Fruit fly (Drosophila melanogaster) whole organism, embryonic: ENCODE data around the gene fd96Ca.

Experiments
- CG10209 ChIP-seq: fragments of 200-800 bp; sonication (Bioruptor generic); optimal IDR thresholded peaks from 3 replicates; lab custom pipeline; 2017; ENCODE audit warnings: missing biosample characterization, mild to moderate bottlenecking, missing genetic modification characterization, missing genetic modification reagents
- CG10543 ChIP-seq: fragments of 200-800 bp; sonication (Bioruptor generic); optimal IDR thresholded peaks from 3 replicates; lab custom pipeline; 2017; ENCODE audit warnings: missing biosample characterization, mild to moderate bottlenecking, missing genetic modification characterization, moderate library complexity
- CG10959 ChIP-seq: fragments of 200-800 bp; sonication (Bioruptor generic); IDR thresholded peaks from 2 replicates; pipeline ENCODE4 v1.3.6; 2022; ENCODE audit warnings: missing biosample characterization, missing genetic modification characterization
- CG11398 ChIP-seq: fragments of 200-800 bp; sonication (Bioruptor generic); optimal IDR thresholded peaks from 2 replicates; lab custom pipeline; 2016; ENCODE audit warnings: missing biosample characterization, missing genetic modification characterization
- CG12299 ChIP-seq: fragments of 200-800 bp; sonication (Bioruptor generic); optimal IDR thresholded peaks from 2 replicates; lab custom pipeline; 2018; ENCODE audit warnings: missing biosample characterization, mild to moderate bottlenecking, missing genetic modification characterization
- CG13287 ChIP-seq: fragments of 200-800 bp; sonication (Bioruptor generic); IDR thresholded peaks from 2 replicates; pipeline ENCODE4 v1.3.6; 2022; ENCODE audit warnings: missing biosample characterization, missing genetic modification characterization; ENCODE audit not compliant: partially characterized antibody
- CG14965 ChIP-seq: fragments of 200-800 bp; sonication (Bioruptor generic); optimal IDR thresholded peaks from 2 replicates; lab custom pipeline; 2016; ENCODE audit warnings: missing biosample characterization, missing genetic modification characterization, borderline replicate concordance
- CG15514 ChIP-seq: fragments of 200-800 bp; sonication (Bioruptor generic); optimal IDR thresholded peaks from 3 replicates; lab custom pipeline; 2017; ENCODE audit warnings: missing biosample characterization, missing genetic modification characterization, mild to moderate bottlenecking, moderate library complexity, missing genetic modification reagents
- CG1602 ChIP-seq: fragments of 200-800 bp; sonication (Bioruptor generic); optimal IDR thresholded peaks from 3 replicates; lab custom pipeline; 2016; ENCODE audit warnings: missing biosample characterization, missing genetic modification characterization
- CG2129 ChIP-seq: fragments of 200-800 bp; sonication (Bioruptor generic); IDR thresholded peaks from 2 replicates; pipeline ENCODE4 v1.3.6; 2022; ENCODE audit warnings: missing biosample characterization, missing genetic modification characterization; ENCODE audit not compliant: partially characterized antibody
- CG2889 ChIP-seq: fragments of 200-800 bp; sonication (Bioruptor generic); IDR thresholded peaks from 3 replicates; pipeline ENCODE4 v1.3.6; 2022; ENCODE audit warnings: missing biosample characterization, missing genetic modification characterization
- CG30020 ChIP-seq: fragments of 200-800 bp; optimal IDR thresholded peaks from 2 replicates; lab custom pipeline; 2019; ENCODE audit warnings: missing biosample characterization, mild to moderate bottlenecking, missing genetic modification characterization, moderate library complexity
- CG31224 ChIP-seq: fragments of 200-800 bp; sonication (Bioruptor generic); IDR thresholded peaks from 2 replicates; pipeline ENCODE4 v1.3.6; 2022; ENCODE audit warnings: missing biosample characterization, missing genetic modification characterization
- CG4282 ChIP-seq: fragments of 200-800 bp; sonication (Bioruptor generic); optimal IDR thresholded peaks from 2 replicates; lab custom pipeline; 2016; ENCODE audit warnings: missing biosample characterization, missing genetic modification characterization
- CG4730 ChIP-seq: fragments of 200-800 bp; sonication (Bioruptor generic); IDR thresholded peaks from 2 replicates; pipeline ENCODE4 v1.3.6; 2022; ENCODE audit warnings: missing biosample characterization, missing genetic modification characterization
- CG5180 ChIP-seq: fragments of 200-800 bp; sonication (Bioruptor generic); optimal IDR thresholded peaks from 3 replicates; lab custom pipeline; 2017; ENCODE audit warnings: missing biosample characterization, missing genetic modification characterization, mild to moderate bottlenecking, moderate library complexity, missing genetic modification reagents
- CG6683 ChIP-seq: fragments of 200-800 bp; sonication (Bioruptor generic); optimal IDR thresholded peaks from 2 replicates; lab custom pipeline; 2017; ENCODE audit warnings: missing biosample characterization, mild to moderate bottlenecking, missing genetic modification characterization, missing genetic modification reagents
- CG7556 ChIP-seq: fragments of 200-800 bp; sonication (Bioruptor generic); optimal IDR thresholded peaks from 2 replicates; lab custom pipeline; 2017; ENCODE audit warnings: missing biosample characterization, mild to moderate bottlenecking, missing genetic modification characterization
- CG8359 ChIP-seq: fragments of 200-800 bp; sonication (Bioruptor generic); optimal IDR thresholded peaks from 2 replicates; lab custom pipeline; 2017; ENCODE audit warnings: missing biosample characterization, mild to moderate bottlenecking, missing genetic modification characterization, borderline replicate concordance
- D19A ChIP-seq: fragments of 200-800 bp; optimal IDR thresholded peaks from 3 replicates; lab custom pipeline; 2019; ENCODE audit warnings: missing biosample characterization, mild to moderate bottlenecking, missing genetic modification characterization, moderate library complexity
- Dbx ChIP-seq: fragments of 200-800 bp; sonication (Bioruptor generic); IDR thresholded peaks from 3 replicates; pipeline ENCODE4 v1.3.6; 2022; ENCODE audit warnings: missing biosample characterization, missing genetic modification characterization
- Deaf1 ChIP-seq: fragments of 200-800 bp; optimal IDR thresholded peaks from 3 replicates; lab custom pipeline; 2019; ENCODE audit warnings: missing biosample characterization, mild to moderate bottlenecking, missing genetic modification characterization, moderate library complexity
- Dp ChIP-seq: fragments of 200-800 bp; sonication (Bioruptor generic); optimal IDR thresholded peaks from 2 replicates; lab custom pipeline; 2018; ENCODE audit warnings: missing biosample characterization, mild to moderate bottlenecking, missing genetic modification characterization, moderate library complexity
- Gsc ChIP-seq: fragments of 200-800 bp; sonication (Bioruptor generic); IDR thresholded peaks from 2 replicates; pipeline ENCODE4 v1.3.6; 2022; ENCODE audit warnings: missing biosample characterization, missing genetic modification characterization
- HLH54F ChIP-seq: fragments of 200-800 bp; sonication (Bioruptor generic); optimal IDR thresholded peaks from 3 replicates; lab custom pipeline; 2016; ENCODE audit warnings: missing biosample characterization, missing genetic modification characterization
- Hmx ChIP-seq: fragments of 200-800 bp; sonication (Bioruptor generic); optimal IDR thresholded peaks from 2 replicates; lab custom pipeline; 2016; ENCODE audit warnings: missing biosample characterization, missing genetic modification characterization
- Hr51 ChIP-seq, 2 experiments: fragments of 200-800 bp; sonication (Bioruptor generic); optimal IDR thresholded peaks; 2 replicates in 1 of 2; 3 replicates in 1 of 2; lab custom pipeline; 2016 to 2018; ENCODE audit warnings: missing biosample characterization in 2 of 2, missing genetic modification characterization in 2 of 2, mild to moderate bottlenecking in 1 of 2, moderate library complexity in 1 of 2
- Jarid2 ChIP-seq: fragments of 200-800 bp; sonication (Bioruptor generic); optimal IDR thresholded peaks from 3 replicates; lab custom pipeline; 2017; ENCODE audit warnings: mild to moderate bottlenecking, missing biosample characterization, missing genetic modification reagents, missing genetic modification characterization
- MBD-R2 ChIP-seq: fragments of 200-800 bp; sonication (Bioruptor generic); IDR thresholded peaks from 2 replicates; pipeline ENCODE4 v1.3.6; 2022; ENCODE audit warnings: missing biosample characterization, missing genetic modification characterization
- Mes4 ChIP-seq: fragments of 200-800 bp; sonication (Bioruptor generic); optimal IDR thresholded peaks from 2 replicates; lab custom pipeline; 2016; ENCODE audit warnings: missing biosample characterization, missing genetic modification characterization
- Myb ChIP-seq: fragments of 200-800 bp; sonication (Bioruptor generic); optimal IDR thresholded peaks from 2 replicates; lab custom pipeline; 2016; ENCODE audit warnings: missing biosample characterization, missing genetic modification characterization
- NC2α ChIP-seq: fragments of 200-800 bp; sonication (Bioruptor generic); optimal IDR thresholded peaks from 2 replicates; lab custom pipeline; 2016; ENCODE audit warnings: missing biosample characterization, missing genetic modification characterization
- NfI ChIP-seq: fragments of 200-800 bp; sonication (Bioruptor generic); optimal IDR thresholded peaks from 3 replicates; lab custom pipeline; 2018; ENCODE audit warnings: missing biosample characterization, mild to moderate bottlenecking, missing genetic modification characterization, moderate library complexity
- Optix ChIP-seq: fragments of 200-800 bp; sonication (Bioruptor generic); IDR thresholded peaks from 3 replicates; pipeline ENCODE4 v1.3.6; 2022; ENCODE audit warnings: missing biosample characterization, missing genetic modification characterization
- Sox100B ChIP-seq: fragments of 200-800 bp; sonication (Bioruptor generic); optimal IDR thresholded peaks from 3 replicates; lab custom pipeline; 2018; ENCODE audit warnings: missing biosample characterization, mild to moderate bottlenecking, missing genetic modification characterization
- Sox102F ChIP-seq: fragments of 200-800 bp; sonication (Bioruptor generic); optimal IDR thresholded peaks from 2 replicates; lab custom pipeline; 2018; ENCODE audit warnings: missing biosample characterization, mild to moderate bottlenecking, missing genetic modification characterization, moderate library complexity
- ap ChIP-seq: fragments of 200-800 bp; sonication (Bioruptor generic); IDR thresholded peaks from 2 replicates; pipeline ENCODE4 v1.3.6; 2022; ENCODE audit warnings: missing biosample characterization, missing genetic modification characterization
- cg ChIP-seq: fragments of 200-800 bp; sonication (Bioruptor generic); optimal IDR thresholded peaks from 3 replicates; lab custom pipeline; 2019; ENCODE audit warnings: missing biosample characterization, mild to moderate bottlenecking, missing genetic modification characterization, moderate library complexity
- ftz-f1 ChIP-seq: fragments of 200-800 bp; sonication (Bioruptor generic); optimal IDR thresholded peaks from 2 replicates; lab custom pipeline; 2016; ENCODE audit warnings: missing biosample characterization, missing genetic modification characterization
- gsb ChIP-seq: fragments of 200-800 bp; sonication (Bioruptor generic); IDR thresholded peaks from 2 replicates; pipeline ENCODE4 v1.3.6; 2022; ENCODE audit warnings: missing biosample characterization, missing genetic modification characterization
- h ChIP-seq: fragments of >200 bp; optimal IDR thresholded peaks from 2 replicates; lab custom pipeline; 2017
- ham ChIP-seq: fragments of 200-800 bp; sonication (Bioruptor generic); IDR thresholded peaks from 2 replicates; pipeline ENCODE4 v1.3.6; 2022; ENCODE audit warnings: missing biosample characterization, missing genetic modification characterization
- jigr1 ChIP-seq: fragments of 200-800 bp; sonication (Bioruptor generic); IDR thresholded peaks from 3 replicates; pipeline ENCODE4 v1.3.6; 2022; ENCODE audit warnings: missing biosample characterization, missing genetic modification characterization
- lilli ChIP-seq: fragments of 200-800 bp; sonication (Bioruptor generic); optimal IDR thresholded peaks from 3 replicates; lab custom pipeline; 2016; ENCODE audit warnings: missing biosample characterization, missing genetic modification characterization
- peb ChIP-seq: fragments of 200-800 bp; sonication (Bioruptor generic); IDR thresholded peaks from 2 replicates; pipeline ENCODE4 v1.3.6; 2022; ENCODE audit warnings: missing biosample characterization, missing genetic modification characterization
- phol ChIP-seq: fragments of 200-800 bp; sonication (Bioruptor generic); optimal IDR thresholded peaks from 3 replicates; lab custom pipeline; 2018; ENCODE audit warnings: missing biosample characterization, mild to moderate bottlenecking, missing genetic modification characterization, moderate library complexity
- pros ChIP-seq: fragments of 200-800 bp; sonication (Bioruptor generic); optimal IDR thresholded peaks from 3 replicates; lab custom pipeline; 2019; ENCODE audit warnings: missing biosample characterization, mild to moderate bottlenecking, missing genetic modification characterization, moderate library complexity
- vvl ChIP-seq: fragments of 200-800 bp; sonication (Bioruptor generic); IDR thresholded peaks from 2 replicates; pipeline ENCODE4 v1.3.6; 2022; ENCODE audit warnings: missing biosample characterization, missing genetic modification characterization

The fd96Ca gene

DNA sequence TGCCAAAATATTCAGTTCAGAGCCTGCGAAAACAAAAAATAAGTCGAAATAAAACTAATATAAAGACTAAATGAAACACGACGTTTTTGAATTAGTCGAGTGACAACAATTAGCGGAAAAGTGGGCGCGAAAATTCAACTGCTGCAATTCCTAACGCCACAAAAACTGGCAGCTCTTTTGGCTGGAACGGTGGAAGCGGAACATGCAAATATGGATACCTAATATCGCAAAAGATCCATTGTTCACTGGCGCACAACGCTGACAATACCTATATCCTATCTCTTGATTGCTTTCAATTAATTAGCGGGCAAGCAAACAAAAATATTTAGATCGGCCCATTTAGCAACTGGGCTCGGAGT, 33.1 kb upstream of the fd96Ca start, which contains the start of gene CG11791 (continued):
- no peak for TF ChIP-seq Gsc (GFP tag; lab: Robert Waterston, UW)
- no peak for TF ChIP-seq Optix (GFP tag; lab: Robert Waterston, UW)
- TF ChIP-seq Jarid2 (GFP tag; lab: Kevin White, UChicago) = no peak
- no peak for TF ChIP-seq Hr51 (GFP tag; optimal IDR thresholded peaks at IDR 0.05; lab: Kevin White, UChicago)
- TF ChIP-seq CG15514 (GFP tag; lab: Kevin White, UChicago) = peak; percentile 29
- peak; percentile 6 for TF ChIP-seq phol (tag; lab: Kevin White, UChicago)
- no peak for TF ChIP-seq CG4282 (GFP tag; lab: Kevin White, UChicago)
- TF ChIP-seq HLH54F (GFP tag; lab: Kevin White, UChicago) = peak; percentile 1
- TF ChIP-seq Myb (GFP tag; lab: Kevin White, UChicago) = peak; percentile 43
- TF ChIP-seq Dp (GFP tag; lab: Kevin White, UChicago) = peak; percentile 71
- no peak for TF ChIP-seq CG10209 (GFP tag; lab: Kevin White, UChicago)
- TF ChIP-seq CG30020 (tag; lab: Kevin White, UChicago) = peak; percentile 36
- TF ChIP-seq, all 482 proteins: peak for 13

dm6 chr3R:25049742-25050517, 32.6 kb upstream of the fd96Ca start:
- TF ChIP-seq CG10959 (GFP tag; lab: Robert Waterston, UW) = no peak
- no peak for TF ChIP-seq ap (GFP tag; lab: Robert Waterston, UW)
- TF ChIP-seq CG13287 = no peak
- TF ChIP-seq h = no peak
- TF ChIP-seq NfI = peak; percentile 7
- no peak for TF ChIP-seq CG7556 (GFP tag; lab: Kevin White, UChicago)
- TF ChIP-seq Myb (GFP tag; lab: Kevin White, UChicago) = peak; percentile 9
- peak; percentile 85 for TF ChIP-seq Jarid2 (GFP tag; lab: Kevin White, UChicago)
- TF ChIP-seq CG31224 (GFP tag; lab: Robert Waterston, UW) = no peak
- peak; percentile 94 for TF ChIP-seq Deaf1
- no peak for TF ChIP-seq CG2129 (GFP tag; lab: Robert Waterston, UW)
- no peak for TF ChIP-seq CG1602
- no peak for TF ChIP-seq Mes4 (GFP tag; lab: Kevin White, UChicago)
- TF ChIP-seq Dbx (GFP tag; lab: Robert Waterston, UW) = no peak
- no peak for TF ChIP-seq CG12299 (tag; lab: Kevin White, UChicago)
- TF ChIP-seq CG4730 = no peak
- no peak for TF ChIP-seq CG8359 (GFP tag; lab: Kevin White, UChicago)
- peak; percentile 50 for TF ChIP-seq pros
- no peak for TF ChIP-seq CG2889 (GFP tag; lab: Robert Waterston, UW)
- TF ChIP-seq CG14965 = no peak
- peak; percentile 99 for TF ChIP-seq cg
- TF ChIP-seq jigr1 (GFP tag; lab: Robert Waterston, UW) = no peak
- TF ChIP-seq CG10543 = peak; percentile 91
- no peak for TF ChIP-seq NC2α (GFP tag; lab: Kevin White, UChicago)
- no peak for TF ChIP-seq Hmx (GFP tag; lab: Kevin White, UChicago)
- TF ChIP-seq D19A (tag; lab: Kevin White, UChicago) = no peak
- TF ChIP-seq ham (GFP tag; lab: Robert Waterston, UW) = no peak
- no peak for TF ChIP-seq MBD-R2 (GFP tag; lab: Robert Waterston, UW)
- no peak for TF ChIP-seq CG11398 (GFP tag; lab: Kevin White, UChicago)
- TF ChIP-seq gsb (GFP tag; lab: Robert Waterston, UW) = no peak
- peak; percentile 33 for TF ChIP-seq CG15514 (GFP tag; lab: Kevin White, UChicago)
- TF ChIP-seq ftz-f1 (GFP tag; lab: Kevin White, UChicago) = peak; percentile 46
- no peak for TF ChIP-seq CG6683 (GFP tag; lab: Kevin White, UChicago)
- TF ChIP-seq vvl = no peak
- no peak for TF ChIP-seq Sox100B (GFP tag; lab: Kevin White, UChicago)
- TF ChIP-seq peb (GFP tag; lab: Robert Waterston, UW) = no peak
- TF ChIP-seq lilli = no peak
- no peak for TF ChIP-seq Sox102F (GFP tag; lab: Kevin White, UChicago)
- peak; percentile 86 for TF ChIP-seq CG5180 (GFP tag; lab: Kevin White, UChicago)
